Worm (Caenorhabditis elegans): ENCODE data around the gene Y110A2AL.4.

Y110A2AL.4 gene

DNA sequence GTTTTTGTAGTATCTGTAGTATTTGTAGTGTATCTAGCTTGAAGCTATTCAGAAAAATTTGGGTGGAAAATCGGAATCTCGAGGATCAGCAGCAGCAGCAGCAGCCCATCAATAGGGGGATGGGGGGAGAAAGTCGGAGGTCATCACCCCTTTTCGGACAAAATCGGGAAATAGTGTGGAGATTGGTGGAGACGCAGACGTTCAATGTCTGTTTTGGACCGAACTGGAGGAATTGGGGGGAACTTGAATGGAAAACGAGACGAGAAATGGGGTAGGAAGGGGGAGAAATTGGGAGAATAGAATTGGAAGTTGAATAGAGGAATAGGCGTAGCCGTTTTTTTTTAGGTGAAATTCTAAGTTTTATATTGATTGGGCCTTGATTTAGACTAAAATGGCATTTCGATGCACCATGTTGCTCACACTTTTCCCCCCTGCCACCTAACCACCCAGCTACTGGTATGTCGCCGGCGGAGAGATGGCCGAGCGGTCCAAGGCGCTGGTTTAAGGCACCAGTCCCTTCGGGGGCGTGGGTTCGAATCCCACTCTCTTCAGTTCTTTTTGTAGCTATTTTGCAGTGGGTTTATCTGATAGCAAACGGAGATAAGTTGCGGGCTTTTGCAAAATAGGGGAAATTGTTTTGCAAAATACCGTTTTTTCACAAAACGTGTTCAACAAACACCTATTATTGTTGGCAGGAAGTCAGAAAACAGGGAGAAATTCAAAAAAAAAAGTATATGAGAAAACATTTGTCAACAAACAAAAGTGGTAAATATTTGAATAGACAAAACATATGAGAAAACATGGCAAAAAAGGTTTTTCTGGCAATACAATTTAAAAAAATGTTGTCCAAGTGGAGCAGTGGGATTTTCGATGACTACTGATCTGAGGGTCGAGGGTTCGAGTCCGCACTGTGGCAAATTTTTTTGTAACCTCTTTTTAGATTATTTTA, 21.0 kb downstream of the Y110A2AL.4 start (continued):
- TF ChIP-seq chd-7 (tag; optimal IDR thresholded peaks at IDR 0.05) (peak; percentile 19), pbrm-1 (GFP tag; IDR thresholded peaks at IDR 0.05) (peak; percentile 35; the same call in 1 of the 2 replicates), tbx-9 (tag; optimal IDR thresholded peaks at IDR 0.05; ENCODE audit: borderline replicate concordance) (no peak), cebp-2 (GFP tag; IDR thresholded peaks at IDR 0.05) (peak; percentile 83; the same call in 1 of the 2 replicates), ztf-25 (GFP tag; IDR thresholded peaks at IDR 0.05) (0 out of 2 replicates have a peak, but pooled peaks have one; percentile 25), lsy-27 (tag; optimal IDR thresholded peaks at IDR 0.05; ENCODE audit: borderline replicate concordance, insufficient read depth) (no peak), let-526 (GFP tag; IDR thresholded peaks at IDR 0.05) (peak; percentile 73; the same call in 1 of the 2 replicates), attf-3 (GFP tag; conservative IDR thresholded peaks at IDR 0.05) (no peak), let-607 (tag; optimal IDR thresholded peaks at IDR 0.05) (no peak), egl-18 (GFP tag; IDR thresholded peaks at IDR 0.05) (no peak), T26A5.8 (tag; optimal IDR thresholded peaks at IDR 0.05) (no peak), gei-17 (GFP tag; optimal IDR thresholded peaks at IDR 0.05) (no peak), hlh-12 (tag; optimal IDR thresholded peaks at IDR 0.05) (no peak), Y67H2A.10 (GFP tag; conservative IDR thresholded peaks at IDR 0.05) (no peak), zfh-2 (GFP tag; conservative IDR thresholded peaks at IDR 0.05) (peak; percentile 62), fkh-3 (tag; optimal IDR thresholded peaks at IDR 0.05) (no peak), sptf-2 (GFP tag; optimal IDR thresholded peaks at IDR 0.05) (no peak), egl-44 (GFP tag; IDR thresholded peaks at IDR 0.05) (0 out of 2 replicates have a peak, but pooled peaks have one; percentile 30), K11D2.4 (GFP tag; IDR thresholded peaks at IDR 0.05) (no peak), madf-8 (GFP tag; conservative IDR thresholded peaks at IDR 0.05) (no peak), Y79H2A.3 (GFP tag; conservative IDR thresholded peaks at IDR 0.05) (peak; percentile 59; the same call in 1 of the 2 replicates), mxl-1 (tag; optimal IDR thresholded peaks at IDR 0.05) (no peak), nfya-2 (GFP tag; IDR thresholded peaks at IDR 0.05) (no peak), bed-1 (GFP tag; IDR thresholded peaks at IDR 0.05) (no peak), D2030.7 (GFP tag; IDR thresholded peaks at IDR 0.05) (peak; percentile 75), attf-5 (GFP tag; optimal IDR thresholded peaks at IDR 0.05) (no peak), F49E8.2 (tag; optimal IDR thresholded peaks at IDR 0.05; ENCODE audit: insufficient read depth) (no peak), B0035.1 (tag; optimal IDR thresholded peaks at IDR 0.05) (no peak), B0336.3 (GFP tag; IDR thresholded peaks at IDR 0.05) (peak; percentile 46; the same call in 1 of the 2 replicates), Y56A3A.18 (GFP tag; IDR thresholded peaks at IDR 0.05) (no peak), aptf-3 (GFP tag; IDR thresholded peaks at IDR 0.05) (no peak), nhr-90 (tag; optimal IDR thresholded peaks at IDR 0.05) (peak; percentile 67), ekl-4 (GFP tag; IDR thresholded peaks at IDR 0.05) (peak; percentile 35; the same call in 1 of the 2 replicates), hrde-1 (tag; optimal IDR thresholded peaks at IDR 0.05; ENCODE audit: borderline replicate concordance) (no peak), C06A6.2 (GFP tag; conservative IDR thresholded peaks at IDR 0.05) (no peak), lin-54 (GFP tag; optimal IDR thresholded peaks at IDR 0.05) (peak; percentile 17), sea-2 (GFP tag; IDR thresholded peaks at IDR 0.05) (no peak), snpc-4 (GFP tag; optimal IDR thresholded peaks at IDR 0.05) (peak; percentile 41), snpc-4 (tag; optimal IDR thresholded peaks at IDR 0.05) (peak in 3 of 4 experiments; percentile 31 to 60 (median 33)), lin-26 (GFP tag; IDR thresholded peaks at IDR 0.05) (peak; percentile 76), lin-35 (GFP tag; optimal IDR thresholded peaks at IDR 0.05) (peak in 1 of 3 experiments; percentile 21), ceh-79 (tag; optimal IDR thresholded peaks at IDR 0.05) (peak; percentile 31), rcor-1 (GFP tag; IDR thresholded peaks at IDR 0.05) (peak; percentile 29; the same call in 1 of the 2 replicates), ccch-3 (GFP tag; optimal IDR thresholded peaks at IDR 0.05) (no peak), ceh-40 (GFP tag; IDR thresholded peaks at IDR 0.05) (no peak), aptf-2 (GFP tag; conservative IDR thresholded peaks at IDR 0.05) (no peak)

Data from whole organism, young adult.